Worm (Caenorhabditis elegans): Measurements from ENCODE around the gene Y45G12B.2.

DNA sequence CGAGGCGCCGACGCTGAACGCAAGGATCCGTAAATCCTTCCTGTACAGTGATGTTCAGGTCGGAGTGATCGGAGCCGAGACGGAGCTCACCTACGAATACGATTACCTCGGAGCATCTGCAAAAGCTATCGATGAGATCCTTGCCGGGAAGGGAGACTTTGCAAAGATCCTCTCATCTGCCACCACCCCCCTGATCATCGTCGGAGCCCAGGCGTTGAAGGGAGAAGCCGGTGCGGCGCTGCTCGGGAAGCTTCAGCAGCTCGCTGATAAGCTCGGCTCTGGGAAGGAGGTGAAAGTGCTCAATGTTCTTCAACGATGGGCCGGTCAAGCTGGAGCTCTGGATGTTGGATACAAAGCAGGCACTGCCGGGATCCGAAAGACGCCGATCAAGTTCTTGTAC, 8.7 kb downstream of the Y45G12B.2 start:
- TF ChIP-seq flt-1 (GFP tag; IDR thresholded peaks at IDR 0.05), result no peak
- TF ChIP-seq med-1 (GFP tag; optimal IDR thresholded peaks at IDR 0.05; ENCODE audit: insufficient read depth), result no peak
- no peak for TF ChIP-seq ztf-23 (GFP tag; IDR thresholded peaks at IDR 0.05)
- no peak for TF ChIP-seq ref-1 (GFP tag; conservative IDR thresholded peaks at IDR 0.05)
- no peak for TF ChIP-seq ztf-29 (GFP tag; IDR thresholded peaks at IDR 0.05)
- no peak for TF ChIP-seq cog-1 (tag; optimal IDR thresholded peaks at IDR 0.05)
- no peak for TF ChIP-seq T22C8.4 (GFP tag; IDR thresholded peaks at IDR 0.05)
- TF ChIP-seq tab-1 (GFP tag; IDR thresholded peaks at IDR 0.05), result no peak
- no peak for TF ChIP-seq klf-2 (GFP tag; conservative IDR thresholded peaks at IDR 0.05)

All from whole organism, midembryonic.